Worm (Caenorhabditis elegans): ENCODE results near the gene Y44A6D.7.

Gene Y44A6D.7

DNA sequence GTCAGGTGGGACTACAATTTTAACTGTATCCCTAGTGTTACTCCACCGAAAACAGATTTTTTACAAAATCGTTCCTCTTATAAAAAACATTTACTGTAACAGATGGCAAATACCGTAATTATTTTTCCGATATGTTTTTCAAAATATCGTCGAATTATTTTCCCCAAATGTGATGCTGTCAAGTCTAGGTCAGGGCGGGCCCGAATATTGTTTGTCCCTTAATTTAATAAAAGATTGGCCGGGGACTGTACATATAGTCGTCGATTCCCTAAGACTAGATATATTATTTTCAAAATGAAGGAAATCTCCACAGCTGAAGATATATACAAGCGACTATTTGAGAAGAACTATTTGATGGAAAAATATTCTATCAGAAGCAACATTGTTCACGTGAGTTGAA lies 16.6 kb upstream of the Y44A6D.7 start, which contains the start of gene sdf-9:
Gene sdf-9, plus strand, starts transcription at position 301 of the 400 bp plus-strand sequence.
- TF ChIP-seq fax-1 (tag; optimal IDR thresholded peaks at IDR 0.05): no peak
- TF ChIP-seq syd-9 (tag; optimal IDR thresholded peaks at IDR 0.05): no peak
- TF ChIP-seq pha-4 (tag; optimal IDR thresholded peaks at IDR 0.05): no peak
- no peak for TF ChIP-seq unc-86 (tag; optimal IDR thresholded peaks at IDR 0.05)
- no peak for TF ChIP-seq hlh-13 (GFP tag; optimal IDR thresholded peaks at IDR 0.05)
- no peak for TF ChIP-seq ceh-22 (tag; optimal IDR thresholded peaks at IDR 0.05)
- no peak for TF ChIP-seq rnt-1 (tag; optimal IDR thresholded peaks at IDR 0.05)
- no peak for TF ChIP-seq ceh-34 (tag; optimal IDR thresholded peaks at IDR 0.05)
- TF ChIP-seq T23F11.4 (GFP tag; optimal IDR thresholded peaks at IDR 0.05): no peak
- no peak for TF ChIP-seq sdc-2 (tag; optimal IDR thresholded peaks at IDR 0.05)
- no peak for TF ChIP-seq fkh-6 (tag; optimal IDR thresholded peaks at IDR 0.05)
- TF ChIP-seq zip-5 (tag; optimal IDR thresholded peaks at IDR 0.05): no peak
- no peak for TF ChIP-seq nhr-232 (tag; optimal IDR thresholded peaks at IDR 0.05)

ce11 chrV:20802906-20803305 lies 11.6 kb upstream of the Y44A6D.7 start, which contains the start of gene Y44A6D.5:
TSS of gene Y44A6D.5 (minus strand) at chrV:20803006.
- TF ChIP-seq ceh-24 (tag; optimal IDR thresholded peaks at IDR 0.05) (no peak), ceh-48 (tag; optimal IDR thresholded peaks at IDR 0.05) (no peak), pha-2 (tag; optimal IDR thresholded peaks at IDR 0.05) (no peak), ref-2 (tag; optimal IDR thresholded peaks at IDR 0.05) (no peak), F13H6.1 (tag; optimal IDR thresholded peaks at IDR 0.05) (no peak), ceh-14 (tag; optimal IDR thresholded peaks at IDR 0.05) (no peak), pax-1 (tag; optimal IDR thresholded peaks at IDR 0.05) (no peak), ceh-19 (GFP tag; optimal IDR thresholded peaks at IDR 0.05) (no peak), unc-42 (tag; optimal IDR thresholded peaks at IDR 0.05) (no peak), elt-4 (tag; optimal IDR thresholded peaks at IDR 0.05) (no peak), sox-2 (GFP tag; IDR thresholded peaks at IDR 0.05) (no peak), ceh-45 (GFP tag; IDR thresholded peaks at IDR 0.05) (no peak), unc-86 (tag; optimal IDR thresholded peaks at IDR 0.05) (no peak), ceh-9 (tag; optimal IDR thresholded peaks at IDR 0.05) (no peak), odd-2 (tag; optimal IDR thresholded peaks at IDR 0.05) (no peak), ama-1 (optimal IDR thresholded peaks at IDR 0.05) (no peak), madf-2 (tag; optimal IDR thresholded peaks at IDR 0.05) (no peak), lim-6 (tag; optimal IDR thresholded peaks at IDR 0.05) (no peak), gmeb-2 (tag; optimal IDR thresholded peaks at IDR 0.05) (no peak), pat-9 (tag; optimal IDR thresholded peaks at IDR 0.05) (no peak)

ce11 chrV:20807038-20807437 lies 7.5 kb upstream of the Y44A6D.7 start, which contains the start of gene Y44A6D.6:
TSS of gene Y44A6D.6 (plus strand) at chrV:20807338.
- TF ChIP-seq pat-9 (tag; optimal IDR thresholded peaks at IDR 0.05) (no peak), ceh-34 (tag; optimal IDR thresholded peaks at IDR 0.05) (no peak), ztf-16 (tag; optimal IDR thresholded peaks at IDR 0.05) (no peak), nhr-232 (tag; optimal IDR thresholded peaks at IDR 0.05) (no peak), unc-55 (GFP tag; optimal IDR thresholded peaks at IDR 0.05) (no peak), ceh-30 (tag; optimal IDR thresholded peaks at IDR 0.05) (no peak), pag-3 (tag; optimal IDR thresholded peaks at IDR 0.05; ENCODE audit: borderline replicate concordance) (no peak), ttx-3 (tag; optimal IDR thresholded peaks at IDR 0.05) (no peak), unc-86 (tag; optimal IDR thresholded peaks at IDR 0.05) (no peak), hlh-6 (tag; optimal IDR thresholded peaks at IDR 0.05) (no peak), gmeb-2 (tag; optimal IDR thresholded peaks at IDR 0.05) (no peak), sdc-2 (tag; optimal IDR thresholded peaks at IDR 0.05) (no peak), elt-4 (tag; optimal IDR thresholded peaks at IDR 0.05) (no peak), tbx-2 (tag; optimal IDR thresholded peaks at IDR 0.05) (no peak), pqm-1 (tag; optimal IDR thresholded peaks at IDR 0.05) (no peak), pros-1 (tag; optimal IDR thresholded peaks at IDR 0.05) (no peak), Y22D7AL.16 (tag; optimal IDR thresholded peaks at IDR 0.05) (no peak), nhr-11 (tag; optimal IDR thresholded peaks at IDR 0.05) (no peak)

Measured in whole organism, late embryonic.